Fruit fly (Drosophila melanogaster) whole organism, embryonic: ENCODE results near the gene CG14966.

Experiments used
- Bdp1 ChIP-seq: fragments of 200-800 bp; sonication (Bioruptor generic); optimal IDR thresholded peaks from 3 replicates; lab custom pipeline; 2016; ENCODE audit warnings: missing biosample characterization, missing genetic modification characterization
- Bgb ChIP-seq: fragments of 200-800 bp; sonication (Bioruptor generic); IDR thresholded peaks from 2 replicates; pipeline ENCODE4 v1.3.6; 2022; ENCODE audit warnings: missing biosample characterization, missing genetic modification characterization; ENCODE audit not compliant: partially characterized antibody
- CG10147 ChIP-seq: fragments of 200-800 bp; sonication (Bioruptor generic); optimal IDR thresholded peaks from 2 replicates; lab custom pipeline; 2019; ENCODE audit warnings: missing biosample characterization, mild to moderate bottlenecking, missing genetic modification characterization, moderate library complexity
- CG10979 ChIP-seq: fragments of 200-800 bp; sonication (Bioruptor generic); optimal IDR thresholded peaks from 2 replicates; lab custom pipeline; 2018; ENCODE audit warnings: missing biosample characterization, mild to moderate bottlenecking, missing genetic modification characterization, moderate library complexity
- CG12219 ChIP-seq: fragments of 200-800 bp; sonication (Bioruptor generic); optimal IDR thresholded peaks from 3 replicates; lab custom pipeline; 2018; ENCODE audit warnings: missing biosample characterization, mild to moderate bottlenecking, missing genetic modification characterization
- CG13296 ChIP-seq: fragments of 200-800 bp; sonication (Bioruptor generic); optimal IDR thresholded peaks from 3 replicates; lab custom pipeline; 2018; ENCODE audit warnings: missing biosample characterization, mild to moderate bottlenecking, missing genetic modification characterization
- CG15479 ChIP-seq: fragments of 200-800 bp; sonication (Bioruptor generic); optimal IDR thresholded peaks from 3 replicates; lab custom pipeline; 2019; ENCODE audit warnings: missing biosample characterization, mild to moderate bottlenecking, missing genetic modification characterization, moderate library complexity
- CG17385 ChIP-seq: fragments of 200-800 bp; sonication (Bioruptor generic); optimal IDR thresholded peaks from 3 replicates; lab custom pipeline; 2018; ENCODE audit warnings: missing biosample characterization, mild to moderate bottlenecking, missing genetic modification characterization
- CG30020 ChIP-seq: fragments of 200-800 bp; optimal IDR thresholded peaks from 2 replicates; lab custom pipeline; 2019; ENCODE audit warnings: missing biosample characterization, mild to moderate bottlenecking, missing genetic modification characterization, moderate library complexity
- CG30431 ChIP-seq: fragments of 200-800 bp; sonication (Bioruptor generic); optimal IDR thresholded peaks from 2 replicates; lab custom pipeline; 2017; ENCODE audit warnings: missing biosample characterization, missing genetic modification characterization
- CG3065 ChIP-seq: fragments of 200-800 bp; sonication (Bioruptor generic); optimal IDR thresholded peaks from 2 replicates; lab custom pipeline; 2016; ENCODE audit warnings: missing biosample characterization, missing genetic modification characterization
- CG3281 ChIP-seq: fragments of 200-800 bp; sonication (Bioruptor generic); optimal IDR thresholded peaks from 3 replicates; lab custom pipeline; 2017; ENCODE audit warnings: missing biosample characterization, mild to moderate bottlenecking, missing genetic modification characterization
- CG34376 ChIP-seq: fragments of 200-800 bp; sonication (Bioruptor generic); optimal IDR thresholded peaks from 2 replicates; lab custom pipeline; 2018; ENCODE audit warnings: missing biosample characterization, mild to moderate bottlenecking, missing genetic modification characterization
- CG3847 ChIP-seq: fragments of 200-800 bp; sonication (Bioruptor generic); IDR thresholded peaks from 2 replicates; pipeline ENCODE4 v1.3.6; 2022; ENCODE audit warnings: missing biosample characterization, missing genetic modification characterization
- CG6272 ChIP-seq: fragments of 200-800 bp; sonication (Bioruptor generic); IDR thresholded peaks from 2 replicates; pipeline ENCODE4 v1.3.6; 2022; ENCODE audit warnings: missing biosample characterization, missing genetic modification characterization
- CG8290 ChIP-seq, 3 experiments: fragments of 200-800 bp; sonication (Bioruptor generic); optimal IDR thresholded peaks; 2 replicates each; lab custom pipeline; 2016 to 2019; ENCODE audit warnings: missing biosample characterization in 3 of 3, missing genetic modification characterization in 3 of 3, mild to moderate bottlenecking in 2 of 3, moderate library complexity in 1 of 3
- CG9215 ChIP-seq: fragments of 200-800 bp; sonication (Bioruptor generic); IDR thresholded peaks from 2 replicates; pipeline ENCODE4 v1.3.6; 2022; ENCODE audit warnings: missing biosample characterization, missing genetic modification characterization
- CG9437 ChIP-seq: fragments of 200-800 bp; sonication (Bioruptor generic); optimal IDR thresholded peaks from 2 replicates; lab custom pipeline; 2018; ENCODE audit warnings: missing biosample characterization, mild to moderate bottlenecking, missing genetic modification characterization
- Deaf1 ChIP-seq: fragments of 200-800 bp; optimal IDR thresholded peaks from 3 replicates; lab custom pipeline; 2019; ENCODE audit warnings: missing biosample characterization, mild to moderate bottlenecking, missing genetic modification characterization, moderate library complexity
- Doc2 ChIP-seq: fragments of 200-800 bp; sonication (Bioruptor generic); IDR thresholded peaks from 2 replicates; pipeline ENCODE4 v1.3.6; 2022; ENCODE audit warnings: missing biosample characterization, missing genetic modification characterization
- HLH54F ChIP-seq: fragments of 200-800 bp; sonication (Bioruptor generic); optimal IDR thresholded peaks from 3 replicates; lab custom pipeline; 2016; ENCODE audit warnings: missing biosample characterization, missing genetic modification characterization
- Lim3 ChIP-seq: fragments of 200-800 bp; sonication (Bioruptor generic); IDR thresholded peaks from 2 replicates; pipeline ENCODE4 v1.3.6; 2022; ENCODE audit warnings: missing biosample characterization, missing genetic modification characterization
- Max ChIP-seq: fragments of 200-800 bp; sonication (Bioruptor generic); optimal IDR thresholded peaks from 2 replicates; lab custom pipeline; 2016; ENCODE audit warnings: missing biosample characterization, mild to moderate bottlenecking, missing genetic modification characterization
- Oaz ChIP-seq: fragments of 200-800 bp; sonication (Bioruptor generic); IDR thresholded peaks from 2 replicates; pipeline ENCODE4 v1.3.6; 2022; ENCODE audit warnings: missing biosample characterization, missing genetic modification characterization
- Oli ChIP-seq: fragments of 200-800 bp; sonication (Bioruptor generic); optimal IDR thresholded peaks from 2 replicates; lab custom pipeline; 2018; ENCODE audit warnings: missing biosample characterization, mild to moderate bottlenecking, missing genetic modification characterization, moderate library complexity
- PHDP ChIP-seq: fragments of 200-800 bp; sonication (Bioruptor generic); optimal IDR thresholded peaks from 3 replicates; lab custom pipeline; 2018; ENCODE audit warnings: missing biosample characterization, mild to moderate bottlenecking, missing genetic modification characterization, moderate library complexity
- Six4 ChIP-seq: fragments of 200-800 bp; sonication (Bioruptor generic); optimal IDR thresholded peaks from 2 replicates; lab custom pipeline; 2016; ENCODE audit warnings: missing biosample characterization, missing genetic modification characterization
- Stat92E ChIP-seq, 3 experiments: fragments of >200 bp in 2 of 3; fragments of 200-800 bp in 1 of 3; sonication (Bioruptor generic) in 1 of 3; optimal IDR thresholded peaks; 2 replicates each; lab custom pipeline; 2017 to 2019; ENCODE audit warnings: missing biosample characterization in 3 of 3, missing genetic modification characterization in 3 of 3, mild to moderate bottlenecking in 1 of 3, moderate library complexity in 1 of 3
- Taf1 ChIP-seq: fragments of 200-800 bp; sonication (Bioruptor generic); IDR thresholded peaks from 2 replicates; pipeline ENCODE4 v1.3.6; 2022; ENCODE audit warnings: missing biosample characterization, missing genetic modification characterization
- Vsx1 ChIP-seq: fragments of 200-800 bp; sonication (Bioruptor generic); optimal IDR thresholded peaks from 2 replicates; lab custom pipeline; 2017; ENCODE audit warnings: missing biosample characterization, mild to moderate bottlenecking, missing genetic modification characterization, missing genetic modification reagents
- aop ChIP-seq: fragments of 200-800 bp; sonication (Bioruptor generic); IDR thresholded peaks from 2 replicates; pipeline ENCODE4 v1.3.6; 2022; ENCODE audit warnings: missing biosample characterization, missing genetic modification characterization
- cad ChIP-seq: fragments of >200 bp; optimal IDR thresholded peaks from 2 replicates; lab custom pipeline; 2017; ENCODE audit warnings: missing biosample characterization, missing genetic modification characterization
- chn ChIP-seq: fragments of 200-800 bp; sonication (Bioruptor generic); optimal IDR thresholded peaks from 2 replicates; lab custom pipeline; 2016; ENCODE audit warnings: missing biosample characterization, missing genetic modification characterization
- corto ChIP-seq: fragments of 200-800 bp; sonication (Bioruptor generic); optimal IDR thresholded peaks from 2 replicates; lab custom pipeline; 2016; ENCODE audit warnings: missing biosample characterization, mild to moderate bottlenecking, missing genetic modification characterization, moderate library complexity
- dm ChIP-seq: fragments of 200-800 bp; sonication (Bioruptor generic); optimal IDR thresholded peaks from 3 replicates; lab custom pipeline; 2016; ENCODE audit warnings: missing biosample characterization, missing genetic modification characterization
- ewg ChIP-seq: fragments of 200-800 bp; sonication (Bioruptor generic); optimal IDR thresholded peaks from 3 replicates; lab custom pipeline; 2017; ENCODE audit warnings: mild to moderate bottlenecking, missing biosample characterization, missing genetic modification reagents, missing genetic modification characterization
- exex ChIP-seq: fragments of 200-800 bp; sonication (Bioruptor generic); optimal IDR thresholded peaks from 4 replicates; lab custom pipeline; 2018; ENCODE audit warnings: missing biosample characterization, mild to moderate bottlenecking, missing genetic modification characterization, moderate library complexity
- fru ChIP-seq: fragments of >200 bp; optimal IDR thresholded peaks from 2 replicates; lab custom pipeline; 2017
- klu ChIP-seq: fragments of 200-800 bp; sonication (Bioruptor generic); IDR thresholded peaks from 2 replicates; pipeline ENCODE4 v1.3.6; 2022; ENCODE audit warnings: missing biosample characterization, missing genetic modification characterization
- lab ChIP-seq: fragments of 200-800 bp; sonication (Bioruptor generic); optimal IDR thresholded peaks from 3 replicates; lab custom pipeline; 2017; ENCODE audit warnings: missing biosample characterization, missing genetic modification characterization, mild to moderate bottlenecking, moderate library complexity, missing genetic modification reagents
- lilli ChIP-seq: fragments of 200-800 bp; sonication (Bioruptor generic); optimal IDR thresholded peaks from 3 replicates; lab custom pipeline; 2016; ENCODE audit warnings: missing biosample characterization, missing genetic modification characterization
- lola ChIP-seq, 3 experiments: fragments of >200 bp in 2 of 3; fragments of 200-800 bp in 1 of 3; sonication (Bioruptor generic) in 1 of 3; optimal IDR thresholded peaks; 2 replicates each; lab custom pipeline; 2017 to 2019; ENCODE audit warnings: missing biosample characterization in 3 of 3, missing genetic modification characterization in 3 of 3, mild to moderate bottlenecking in 1 of 3, moderate library complexity in 1 of 3
- oc ChIP-seq: fragments of 200-800 bp; sonication (Bioruptor generic); optimal IDR thresholded peaks from 2 replicates; lab custom pipeline; 2018; ENCODE audit warnings: missing biosample characterization, mild to moderate bottlenecking, missing genetic modification characterization, moderate library complexity
- pzg ChIP-seq: fragments of 200-800 bp; sonication (Bioruptor generic); optimal IDR thresholded peaks from 3 replicates; lab custom pipeline; 2018; ENCODE audit warnings: missing biosample characterization, mild to moderate bottlenecking, missing genetic modification characterization, moderate library complexity
- salm ChIP-seq: fragments of 200-800 bp; sonication (Bioruptor generic); optimal IDR thresholded peaks from 2 replicates; lab custom pipeline; 2018; ENCODE audit warnings: missing biosample characterization, mild to moderate bottlenecking, missing genetic modification characterization
- sim ChIP-seq: fragments of 200-800 bp; sonication (Bioruptor generic); IDR thresholded peaks from 2 replicates; pipeline ENCODE4 v1.3.6; 2022; ENCODE audit warnings: missing biosample characterization, missing genetic modification characterization
- slbo ChIP-seq: fragments of 200-800 bp; sonication (Bioruptor generic); IDR thresholded peaks from 2 replicates; pipeline ENCODE4 v1.3.6; 2022; ENCODE audit warnings: missing biosample characterization, missing genetic modification characterization
- unpg ChIP-seq: fragments of 200-800 bp; sonication (Bioruptor generic); optimal IDR thresholded peaks from 3 replicates; lab custom pipeline; 2018; ENCODE audit warnings: missing biosample characterization, mild to moderate bottlenecking, missing genetic modification characterization, moderate library complexity
- zen2 ChIP-seq: fragments of 200-800 bp; sonication (Bioruptor generic); IDR thresholded peaks from 3 replicates; pipeline ENCODE4 v1.3.6; 2022; ENCODE audit warnings: missing biosample characterization, missing genetic modification characterization; ENCODE audit not compliant: partially characterized antibody
- zf30C ChIP-seq: fragments of 200-800 bp; sonication (Bioruptor generic); optimal IDR thresholded peaks from 3 replicates; lab custom pipeline; 2018; ENCODE audit warnings: missing biosample characterization, mild to moderate bottlenecking, missing genetic modification characterization

The CG14966 gene

dm6 chr3L:3194059-3194458 lies 3.4 kb downstream of the CG14966 start (continued):
- TF ChIP-seq fru (lab: Kevin White, UChicago), result no peak
- TF ChIP-seq zen2 (GFP tag; lab: Robert Waterston, UW), result no peak
- peak; percentile 81 for TF ChIP-seq CG6272 (GFP tag; lab: Robert Waterston, UW)
- no peak for TF ChIP-seq dm (GFP tag; lab: Kevin White, UChicago)
- TF ChIP-seq zf30C, result no peak
- TF ChIP-seq CG17385 (GFP tag; lab: Kevin White, UChicago), result peak; percentile 92
- peak; percentile 55 for TF ChIP-seq Lim3
- peak; percentile 83 for TF ChIP-seq klu (GFP tag; lab: Robert Waterston, UW)
- peak; percentile 74 for TF ChIP-seq Deaf1 (tag; lab: Kevin White, UChicago)
- peak; percentile 92 for TF ChIP-seq CG13296 (GFP tag; lab: Kevin White, UChicago)
- TF ChIP-seq sim (GFP tag; lab: Robert Waterston, UW), result peak; percentile 92
- TF ChIP-seq Oaz, result peak; percentile 86
- peak; percentile 73 for TF ChIP-seq Doc2 (GFP tag; lab: Robert Waterston, UW)
- peak; percentile 84 for TF ChIP-seq CG9437 (GFP tag; lab: Kevin White, UChicago)
- peak; percentile 78 for TF ChIP-seq CG9215 (GFP tag; lab: Robert Waterston, UW)
- peak; percentile 58 for TF ChIP-seq exex (tag; lab: Kevin White, UChicago)
- peak; percentile 86 for TF ChIP-seq Max (GFP tag; lab: Kevin White, UChicago)
- peak; percentile 81 for TF ChIP-seq lilli (GFP tag; lab: Kevin White, UChicago)
- peak; percentile 93 for TF ChIP-seq Oli (tag; lab: Kevin White, UChicago)
- peak; percentile 75 for TF ChIP-seq Bdp1 (GFP tag; lab: Kevin White, UChicago)
- TF ChIP-seq cad, result no peak
- TF ChIP-seq HLH54F, result peak; percentile 48
- TF ChIP-seq CG34376 (GFP tag; lab: Kevin White, UChicago), result peak; percentile 28
- TF ChIP-seq pzg (GFP tag; lab: Kevin White, UChicago), result peak; percentile 12
- peak; percentile 59; the same call in 1 of the 2 replicates for TF ChIP-seq aop (GFP tag; lab: Robert Waterston, UW)
- TF ChIP-seq salm (tag; lab: Kevin White, UChicago), result peak; percentile 90
- peak; percentile 93 for TF ChIP-seq CG3281 (GFP tag; lab: Kevin White, UChicago)
- peak; percentile 77 for TF ChIP-seq Taf1 (GFP tag; lab: Robert Waterston, UW)
- TF ChIP-seq unpg (GFP tag; lab: Kevin White, UChicago), result peak; percentile 95
- peak; percentile 93 for TF ChIP-seq corto
- TF ChIP-seq CG15479 (GFP tag; lab: Kevin White, UChicago), result peak; percentile 43
- TF ChIP-seq CG3847 (GFP tag; lab: Robert Waterston, UW), result peak; percentile 88
- TF ChIP-seq CG30020 (tag; lab: Kevin White, UChicago), result peak; percentile 48
- peak; percentile 97 for TF ChIP-seq lab
- TF ChIP-seq ewg (GFP tag; lab: Kevin White, UChicago), result peak; percentile 94
- TF ChIP-seq chn, result peak; percentile 76
- peak; percentile 93 for TF ChIP-seq CG10979 (tag; lab: Kevin White, UChicago)
- TF ChIP-seq Vsx1 (GFP tag; lab: Kevin White, UChicago), result peak; percentile 86
- peak in 1 of 3 experiments; percentile 88 for TF ChIP-seq lola (GFP tag; optimal IDR thresholded peaks at IDR 0.05; lab: Kevin White, UChicago)
- peak; percentile 95 for TF ChIP-seq PHDP (tag; lab: Kevin White, UChicago)
- TF ChIP-seq CG10147 (GFP tag; lab: Kevin White, UChicago), result peak; percentile 93
- peak; percentile 94 for TF ChIP-seq slbo
- peak; percentile 91 for TF ChIP-seq Six4 (GFP tag; lab: Kevin White, UChicago)
- peak; percentile 63 for TF ChIP-seq CG3065 (GFP tag; lab: Kevin White, UChicago)
- TF ChIP-seq CG12219 (GFP tag; lab: Kevin White, UChicago), result peak; percentile 92
- peak; percentile 75 for TF ChIP-seq CG8290 (GFP tag; optimal IDR thresholded peaks at IDR 0.05; lab: Kevin White, UChicago)
- TF ChIP-seq CG8290 (tag; optimal IDR thresholded peaks at IDR 0.05; lab: Kevin White, UChicago), result peak in 1 of 2 experiments; percentile 82
- TF ChIP-seq Stat92E (GFP tag; optimal IDR thresholded peaks at IDR 0.05; lab: Kevin White, UChicago), result no peak
- TF ChIP-seq CG30431 (GFP tag; lab: Kevin White, UChicago), result peak; percentile 84
- no peak for TF ChIP-seq Bgb (GFP tag; lab: Robert Waterston, UW)
- TF ChIP-seq oc, result peak; percentile 95
